Worm (Caenorhabditis elegans): ENCODE measurements around the gene F37C12.10.

DNA sequence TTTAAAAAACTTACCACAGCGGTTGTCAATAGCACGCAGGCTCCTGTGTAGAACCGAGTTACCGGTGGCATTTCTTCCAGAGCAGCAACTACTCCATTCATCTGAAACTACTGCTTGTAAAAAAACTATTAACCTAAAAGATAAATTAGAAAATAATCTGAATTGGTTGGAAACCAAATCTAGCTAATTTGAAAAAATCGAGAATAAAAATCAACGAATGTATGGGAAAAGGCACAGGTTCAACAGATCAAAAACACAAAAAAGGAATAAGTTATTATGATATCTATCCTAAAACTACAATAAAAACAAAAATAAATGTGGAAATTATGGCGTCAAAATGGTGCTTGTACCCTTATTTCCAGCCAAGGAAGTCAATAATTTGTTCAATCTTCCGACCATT lies 34.8 kb upstream of the F37C12.10 start, which contains the start of gene der-2:
- TF ChIP-seq ref-1 (GFP tag; conservative IDR thresholded peaks at IDR 0.05) (no peak), med-1 (GFP tag; optimal IDR thresholded peaks at IDR 0.05; ENCODE audit: insufficient read depth) (no peak), klf-2 (GFP tag; conservative IDR thresholded peaks at IDR 0.05) (no peak), flt-1 (GFP tag; IDR thresholded peaks at IDR 0.05) (no peak), cog-1 (tag; optimal IDR thresholded peaks at IDR 0.05) (no peak), T22C8.4 (GFP tag; IDR thresholded peaks at IDR 0.05) (no peak), ztf-29 (GFP tag; IDR thresholded peaks at IDR 0.05) (no peak), ztf-23 (GFP tag; IDR thresholded peaks at IDR 0.05) (no peak)

Data from whole organism, midembryonic.